Worm (Caenorhabditis elegans) whole organism, late embryonic: ENCODE measurements around the gene srh-47.

Experiments
- C38D4.7 ChIP-seq: fragments of 200-800 bp; sonication (Bioruptor generic); optimal IDR thresholded peaks from 2 replicates; lab custom pipeline; 2018; ENCODE audit warnings: mild to moderate bottlenecking, missing genetic modification characterization, moderate library complexity, missing compliant biosample characterization
- F13H6.1 ChIP-seq: sonication (generic microtip); optimal IDR thresholded peaks from 2 replicates; lab custom pipeline; 2016; ENCODE audit warnings: missing genetic modification characterization, missing compliant biosample characterization
- K02D7.2 ChIP-seq: sonication (generic microtip); optimal IDR thresholded peaks from 2 replicates; lab custom pipeline; 2017; ENCODE audit warnings: mild to moderate bottlenecking, missing genetic modification characterization, missing compliant biosample characterization
- K09A11.1 ChIP-seq: sonication (generic microtip); optimal IDR thresholded peaks from 2 replicates; lab custom pipeline; 2017; ENCODE audit warnings: antibody characterized with exemption, mild to moderate bottlenecking, missing genetic modification characterization, missing compliant biosample characterization; ENCODE audit not compliant: insufficient read depth
- T23F11.4 ChIP-seq: fragments of 200-800 bp; sonication (Bioruptor generic); optimal IDR thresholded peaks from 2 replicates; lab custom pipeline; 2018; ENCODE audit warnings: mild to moderate bottlenecking, missing genetic modification characterization, missing compliant biosample characterization
- ama-1 ChIP-seq: fragments of 150-350 bp; optimal IDR thresholded peaks from 2 replicates; lab custom pipeline; 2014
- ceh-14 ChIP-seq: sonication (generic microtip); optimal IDR thresholded peaks from 2 replicates; lab custom pipeline; 2016; ENCODE audit warnings: missing genotype, missing genetic modification characterization, missing compliant biosample characterization
- ceh-18 ChIP-seq: sonication (generic microtip); optimal IDR thresholded peaks from 2 replicates; lab custom pipeline; 2016; ENCODE audit warnings: missing genetic modification characterization, missing compliant biosample characterization
- ceh-19 ChIP-seq: fragments of 200-800 bp; sonication (Bioruptor generic); optimal IDR thresholded peaks from 2 replicates; lab custom pipeline; 2018; ENCODE audit warnings: mild to moderate bottlenecking, missing genetic modification characterization, missing compliant biosample characterization
- ceh-2 ChIP-seq: sonication (generic microtip); optimal IDR thresholded peaks from 2 replicates; lab custom pipeline; 2016; ENCODE audit warnings: missing genotype, missing genetic modification characterization, missing compliant biosample characterization
- ceh-24 ChIP-seq: sonication (generic microtip); optimal IDR thresholded peaks from 2 replicates; lab custom pipeline; 2016; ENCODE audit warnings: mild to moderate bottlenecking, missing genetic modification characterization, missing compliant biosample characterization
- ceh-31 ChIP-seq: sonication (generic microtip); optimal IDR thresholded peaks from 2 replicates; lab custom pipeline; 2016; ENCODE audit warnings: missing genetic modification characterization, missing compliant biosample characterization
- ceh-34 ChIP-seq: sonication (generic microtip); optimal IDR thresholded peaks from 2 replicates; lab custom pipeline; 2016; ENCODE audit warnings: mild to moderate bottlenecking, missing genetic modification characterization, missing compliant biosample characterization
- ceh-48 ChIP-seq: sonication (generic microtip); optimal IDR thresholded peaks from 2 replicates; lab custom pipeline; 2016; ENCODE audit warnings: missing genetic modification characterization, inconsistent platforms, missing compliant biosample characterization
- che-1 ChIP-seq: sonication (generic microtip); optimal IDR thresholded peaks from 2 replicates; lab custom pipeline; 2016; ENCODE audit warnings: mild to moderate bottlenecking, missing genetic modification characterization, missing compliant biosample characterization
- dmd-4 ChIP-seq: sonication (generic microtip); optimal IDR thresholded peaks from 2 replicates; lab custom pipeline; 2016; ENCODE audit warnings: borderline replicate concordance, missing genetic modification characterization, missing compliant biosample characterization
- dve-1 ChIP-seq: sonication (generic microtip); optimal IDR thresholded peaks from 2 replicates; lab custom pipeline; 2017; ENCODE audit warnings: antibody characterized with exemption, mild to moderate bottlenecking, missing genetic modification characterization, missing compliant biosample characterization
- elt-2 ChIP-seq: sonication (generic microtip); optimal IDR thresholded peaks from 2 replicates; lab custom pipeline; 2016; ENCODE audit warnings: missing genetic modification reagents, missing genetic modification characterization, missing compliant biosample characterization
- elt-4 ChIP-seq: sonication (generic microtip); optimal IDR thresholded peaks from 2 replicates; lab custom pipeline; 2016; ENCODE audit warnings: missing genetic modification characterization, missing compliant biosample characterization
- fkh-10 ChIP-seq: fragments of 150-350 bp; optimal IDR thresholded peaks from 2 replicates; lab custom pipeline; 2014; ENCODE audit warnings: missing biosample characterization, missing genetic modification reagents, missing genetic modification characterization
- fkh-6 ChIP-seq: sonication (generic microtip); optimal IDR thresholded peaks from 2 replicates; lab custom pipeline; 2016; ENCODE audit warnings: missing genetic modification characterization, missing compliant biosample characterization
- gmeb-2 ChIP-seq: sonication (generic microtip); optimal IDR thresholded peaks from 2 replicates; lab custom pipeline; 2016; ENCODE audit warnings: missing genetic modification characterization, inconsistent platforms, missing compliant biosample characterization
- hlh-15 ChIP-seq: sonication (generic microtip); optimal IDR thresholded peaks from 2 replicates; lab custom pipeline; 2016; ENCODE audit warnings: missing genetic modification characterization, missing compliant biosample characterization
- hlh-6 ChIP-seq: sonication (generic microtip); optimal IDR thresholded peaks from 2 replicates; lab custom pipeline; 2016; ENCODE audit warnings: missing genotype, missing genetic modification characterization, missing compliant biosample characterization
- hlh-8 ChIP-seq: sonication (generic microtip); optimal IDR thresholded peaks from 2 replicates; lab custom pipeline; 2016; ENCODE audit warnings: missing genotype, missing genetic modification characterization, missing compliant biosample characterization
- lin-11 ChIP-seq: fragments of 200-800 bp; sonication (Bioruptor generic); optimal IDR thresholded peaks from 2 replicates; lab custom pipeline; 2018; ENCODE audit warnings: mild to moderate bottlenecking, missing genetic modification characterization, missing compliant biosample characterization
- madf-2 ChIP-seq: sonication (generic microtip); optimal IDR thresholded peaks from 2 replicates; lab custom pipeline; 2017; ENCODE audit warnings: missing genetic modification characterization, missing compliant biosample characterization
- nfya-1 ChIP-seq: sonication (generic microtip); optimal IDR thresholded peaks from 2 replicates; lab custom pipeline; 2017; ENCODE audit warnings: missing genetic modification characterization, mild to moderate bottlenecking, missing compliant biosample characterization, antibody characterized with exemption, moderate library complexity
- nhr-11 ChIP-seq: fragments of 150-350 bp; optimal IDR thresholded peaks from 2 replicates; lab custom pipeline; 2014; ENCODE audit warnings: missing biosample characterization, missing genetic modification characterization
- nhr-232 ChIP-seq: sonication (generic microtip); optimal IDR thresholded peaks from 2 replicates; lab custom pipeline; 2016; ENCODE audit warnings: missing genetic modification characterization, missing compliant biosample characterization
- npax-4 ChIP-seq: sonication (generic microtip); optimal IDR thresholded peaks from 2 replicates; lab custom pipeline; 2016; ENCODE audit warnings: missing genetic modification characterization, missing compliant biosample characterization
- pag-3 ChIP-seq: sonication (generic microtip); optimal IDR thresholded peaks from 2 replicates; lab custom pipeline; 2016; ENCODE audit warnings: missing compliant biosample characterization, missing genetic modification characterization, borderline replicate concordance
- pat-9 ChIP-seq: fragments of 200-800 bp; sonication (Bioruptor generic); optimal IDR thresholded peaks from 2 replicates; lab custom pipeline; 2018; ENCODE audit warnings: mild to moderate bottlenecking, missing genetic modification characterization, moderate library complexity, missing compliant biosample characterization
- pqm-1 ChIP-seq: sonication (generic microtip); optimal IDR thresholded peaks from 2 replicates; lab custom pipeline; 2016; ENCODE audit warnings: missing genetic modification characterization, missing compliant biosample characterization
- pros-1 ChIP-seq: fragments of 150-350 bp; optimal IDR thresholded peaks from 2 replicates; lab custom pipeline; 2014; ENCODE audit warnings: missing biosample characterization, missing genetic modification reagents, missing genetic modification characterization
- ref-2 ChIP-seq: sonication (generic microtip); optimal IDR thresholded peaks from 2 replicates; lab custom pipeline; 2016; ENCODE audit warnings: missing genetic modification characterization, missing compliant biosample characterization
- rnt-1 ChIP-seq: sonication (generic microtip); optimal IDR thresholded peaks from 2 replicates; lab custom pipeline; 2016; ENCODE audit warnings: missing genetic modification characterization, missing compliant biosample characterization
- sdc-2 ChIP-seq: sonication (generic microtip); optimal IDR thresholded peaks from 2 replicates; lab custom pipeline; 2016; ENCODE audit warnings: missing genotype, missing genetic modification characterization, missing compliant biosample characterization
- sox-2 ChIP-seq: fragments of 200-800 bp; sonication (Bioruptor generic); IDR thresholded peaks from 2 replicates; pipeline ENCODE4 v1.3.6; 2022; ENCODE audit warnings: missing genetic modification reagents, missing genetic modification characterization, missing compliant biosample characterization
- sox-4 ChIP-seq: sonication (generic microtip); optimal IDR thresholded peaks from 2 replicates; lab custom pipeline; 2017; ENCODE audit warnings: mild to moderate bottlenecking, missing genetic modification characterization, inconsistent platforms, missing compliant biosample characterization
- syd-9 ChIP-seq: sonication (generic microtip); optimal IDR thresholded peaks from 2 replicates; lab custom pipeline; 2016; ENCODE audit warnings: mild to moderate bottlenecking, missing genetic modification characterization, moderate library complexity, missing compliant biosample characterization
- unc-55 ChIP-seq: sonication (generic microtip); optimal IDR thresholded peaks from 2 replicates; lab custom pipeline; 2017; ENCODE audit warnings: missing biosample characterization, missing genetic modification reagents, missing genetic modification characterization
- unc-86 ChIP-seq: sonication (generic microtip); optimal IDR thresholded peaks from 2 replicates; lab custom pipeline; 2016; ENCODE audit warnings: missing genetic modification characterization, missing compliant biosample characterization

Gene srh-47

ce11 chrV:11314025-11314880 lies 13.8 kb upstream of the srh-47 start (continued):
- TF ChIP-seq hlh-15 (tag; lab: Kevin White, UChicago), result peak; percentile 98
- peak; percentile 100 for TF ChIP-seq hlh-6 (tag; lab: Kevin White, UChicago)
- TF ChIP-seq ceh-48 (tag; lab: Kevin White, UChicago), result peak; percentile 98
- peak; percentile 99 for TF ChIP-seq gmeb-2 (tag; lab: Kevin White, UChicago)
- peak; percentile 99 for TF ChIP-seq ceh-14
- TF ChIP-seq ceh-34, result peak; percentile 99
- TF ChIP-seq sox-4, result peak; percentile 99
- TF ChIP-seq ceh-2, result peak; percentile 99
- TF ChIP-seq pat-9, result peak; percentile 100
- TF ChIP-seq elt-2 (tag; lab: Kevin White, UChicago), result peak; percentile 100
- TF ChIP-seq sdc-2 (tag; lab: Kevin White, UChicago), result peak; percentile 95
- TF ChIP-seq ceh-31 (tag; lab: Kevin White, UChicago), result peak; percentile 96
- TF ChIP-seq madf-2, result peak; percentile 97
- TF ChIP-seq syd-9 (tag; lab: Kevin White, UChicago), result peak; percentile 97
- peak; percentile 97 for TF ChIP-seq npax-4
- TF ChIP-seq lin-11 (tag; lab: Kevin White, UChicago), result peak; percentile 97
- TF ChIP-seq dve-1 (tag; lab: Kevin White, UChicago), result peak; percentile 99
- TF ChIP-seq ceh-19 (GFP tag; lab: Kevin White, UChicago), result peak; percentile 99
- TF ChIP-seq T23F11.4 (GFP tag; lab: Kevin White, UChicago), result peak; percentile 100
- TF ChIP-seq, all 69 proteins: peak for 66

ce11 chrV:11312904-11313303 lies 12.5 kb upstream of the srh-47 start:
- TF ChIP-seq hlh-8 (tag; lab: Kevin White, UChicago), result no peak
- TF ChIP-seq pros-1, result no peak
- TF ChIP-seq dmd-4 (tag; lab: Kevin White, UChicago), result no peak

ce11 chrV:11311013-11311472 lies 10.6 kb upstream of the srh-47 start, which contains the start of gene T03F7.7:
TSS of gene T03F7.7 (plus strand) at chrV:11311422.
- TF ChIP-seq ceh-24 (tag; lab: Kevin White, UChicago) (no peak), npax-4 (no peak), elt-2 (tag; lab: Kevin White, UChicago) (peak; percentile 95), nhr-232 (no peak), T23F11.4 (GFP tag; lab: Kevin White, UChicago) (no peak), ceh-31 (tag; lab: Kevin White, UChicago) (no peak)

- peak; percentile 19 for TF ChIP-seq pat-9
- no peak for TF ChIP-seq F13H6.1 (tag; lab: Kevin White, UChicago)
- no peak for TF ChIP-seq nhr-232
- no peak for TF ChIP-seq syd-9 (tag; lab: Kevin White, UChicago)
- peak; percentile 15 for TF ChIP-seq hlh-6 (tag; lab: Kevin White, UChicago)
- no peak for TF ChIP-seq npax-4
- TF ChIP-seq ceh-18 (tag; lab: Kevin White, UChicago), result peak; percentile 85
- TF ChIP-seq nhr-11, result no peak
- peak; percentile 6 for TF ChIP-seq ceh-34
- no peak for TF ChIP-seq sox-2 (GFP tag; lab: Robert Waterston, UW)
- TF ChIP-seq unc-55, result peak; percentile 55
- peak; percentile 66 for TF ChIP-seq rnt-1 (tag; lab: Kevin White, UChicago)
- TF ChIP-seq nfya-1 (tag; lab: Kevin White, UChicago), result peak; percentile 59
- TF ChIP-seq K09A11.1 (tag; lab: Kevin White, UChicago), result no peak
These were observed 8.5 kb upstream of the srh-47 start for ce11 chrV:11308915-11309314.

- TF ChIP-seq elt-4 (no peak), madf-2 (no peak), unc-86 (tag; lab: Kevin White, UChicago) (no peak), pag-3 (tag; lab: Kevin White, UChicago) (no peak), npax-4 (no peak), unc-55 (no peak), lin-11 (tag; lab: Kevin White, UChicago) (no peak), pqm-1 (tag; lab: Kevin White, UChicago) (no peak), fkh-10 (GFP tag; lab: Kevin White, UChicago) (no peak), C38D4.7 (GFP tag; lab: Kevin White, UChicago) (no peak), K02D7.2 (tag; lab: Kevin White, UChicago) (no peak), ref-2 (tag; lab: Kevin White, UChicago) (no peak), fkh-6 (tag; lab: Kevin White, UChicago) (no peak), ama-1 (no peak), ceh-14 (no peak), che-1 (tag; lab: Kevin White, UChicago) (no peak), nfya-1 (tag; lab: Kevin White, UChicago) (no peak)
These were observed 7.9 kb upstream of the srh-47 start, which contains the start of gene snf-11 for ce11 chrV:11308346-11308745. TSS of gene snf-11 (minus strand) at chrV:11308446.
